Fruit fly (Drosophila melanogaster): ENCODE measurements around the gene tctn.

The tctn gene

dm6 chr2L:6081134-6081832 is 49.2 kb downstream of the tctn start (continued):
- TF ChIP-seq Kr (GFP tag; optimal IDR thresholded peaks at IDR 0.05): no peak
- peak; percentile 14 for TF ChIP-seq Deaf1 (tag; optimal IDR thresholded peaks at IDR 0.05)
- peak; percentile 50; the same call in 1 of the 2 replicates for TF ChIP-seq CG4360 (GFP tag; IDR thresholded peaks at IDR 0.05)
- TF ChIP-seq Taf1 (GFP tag; IDR thresholded peaks at IDR 0.05): no peak
- no peak for TF ChIP-seq CG3838 (GFP tag; optimal IDR thresholded peaks at IDR 0.05)
- TF ChIP-seq nerfin-1 (tag; optimal IDR thresholded peaks at IDR 0.05): peak; percentile 20
- TF ChIP-seq abd-A (tag; optimal IDR thresholded peaks at IDR 0.05): peak; percentile 28
- TF ChIP-seq sr (GFP tag; IDR thresholded peaks at IDR 0.05): no peak
- no peak for TF ChIP-seq Oaz (GFP tag; IDR thresholded peaks at IDR 0.05)
- TF ChIP-seq Adf1 (GFP tag; IDR thresholded peaks at IDR 0.05): peak; percentile 53; the same call in 1 of the 2 replicates
- peak; percentile 20; the same call in 1 of the 2 replicates for TF ChIP-seq stc (GFP tag; IDR thresholded peaks at IDR 0.05)
- TF ChIP-seq zen2 (GFP tag; IDR thresholded peaks at IDR 0.05; ENCODE audit: partially characterized antibody): no peak
- TF ChIP-seq sens-2 (GFP tag; IDR thresholded peaks at IDR 0.05): no peak
- TF ChIP-seq CG11456 (GFP tag; IDR thresholded peaks at IDR 0.05): no peak
- TF ChIP-seq CG8478 (optimal IDR thresholded peaks at IDR 0.05): peak; percentile 21
- TF ChIP-seq ab (GFP tag; optimal IDR thresholded peaks at IDR 0.05): no peak
- TF ChIP-seq crol (GFP tag; IDR thresholded peaks at IDR 0.05): peak; percentile 45; the same call in 1 of the 2 replicates
- peak; percentile 27 for TF ChIP-seq cg (GFP tag; optimal IDR thresholded peaks at IDR 0.05)
- peak; percentile 21 for TF ChIP-seq CG4707 (GFP tag; optimal IDR thresholded peaks at IDR 0.05)
- TF ChIP-seq ato (GFP tag; IDR thresholded peaks at IDR 0.05; ENCODE audit: partially characterized antibody): 0 out of 2 replicates have a peak, but pooled peaks have one; percentile 15
- no peak for TF ChIP-seq CG16863 (GFP tag; optimal IDR thresholded peaks at IDR 0.05)
- TF ChIP-seq sens (GFP tag): peak; percentile 3
- TF ChIP-seq twi (tag; optimal IDR thresholded peaks at IDR 0.05): peak; percentile 38
- TF ChIP-seq CG9932 (GFP tag; IDR thresholded peaks at IDR 0.05): no peak
- TF ChIP-seq chinmo (GFP tag; IDR thresholded peaks at IDR 0.05; ENCODE audit: partially characterized antibody): 0 out of 4 replicates have a peak, but pooled peaks have one; percentile 13
- TF ChIP-seq dysf (GFP tag; IDR thresholded peaks at IDR 0.05): no peak
- TF ChIP-seq gce (GFP tag; IDR thresholded peaks at IDR 0.05): 0 out of 3 replicates have a peak, but pooled peaks have one; percentile 7

dm6 chr2L:6080329-6080728 is 50.1 kb downstream of the tctn start:
- TF ChIP-seq usp (GFP tag; optimal IDR thresholded peaks at IDR 0.05): no peak
- no peak for TF ChIP-seq Lim3 (GFP tag; IDR thresholded peaks at IDR 0.05)
- no peak for TF ChIP-seq CG13775 (GFP tag; optimal IDR thresholded peaks at IDR 0.05)
- TF ChIP-seq CG2678 (tag; optimal IDR thresholded peaks at IDR 0.05): peak; percentile 5
- peak; percentile 28 for TF ChIP-seq HHEX (GFP tag; optimal IDR thresholded peaks at IDR 0.05)
- TF ChIP-seq crol (GFP tag; IDR thresholded peaks at IDR 0.05): 0 out of 2 replicates have a peak, but pooled peaks have one; percentile 9
- peak; percentile 61 for TF ChIP-seq sug (tag; optimal IDR thresholded peaks at IDR 0.05)
- no peak for TF ChIP-seq CG12071 (GFP tag; optimal IDR thresholded peaks at IDR 0.05)
- TF ChIP-seq CG4854 (GFP tag; optimal IDR thresholded peaks at IDR 0.05): no peak
- no peak for TF ChIP-seq kah (GFP tag; optimal IDR thresholded peaks at IDR 0.05)
- TF ChIP-seq Dll (GFP tag; IDR thresholded peaks at IDR 0.05; ENCODE audit: partially characterized antibody): no peak
- TF ChIP-seq gem (tag; optimal IDR thresholded peaks at IDR 0.05): no peak
- no peak for TF ChIP-seq row (GFP tag; IDR thresholded peaks at IDR 0.05)
- no peak for TF ChIP-seq gfzf (GFP tag; optimal IDR thresholded peaks at IDR 0.05)
- no peak for TF ChIP-seq fd64A (GFP tag; optimal IDR thresholded peaks at IDR 0.05)
- no peak for TF ChIP-seq tll (GFP tag; optimal IDR thresholded peaks at IDR 0.05)
- TF ChIP-seq sd (tag; optimal IDR thresholded peaks at IDR 0.05): peak; percentile 37
- TF ChIP-seq Usf (GFP tag; optimal IDR thresholded peaks at IDR 0.05): no peak
- TF ChIP-seq sqz (GFP tag; optimal IDR thresholded peaks at IDR 0.05): no peak
- 0 out of 3 replicates have a peak, but pooled peaks have one; percentile 14 for TF ChIP-seq CG6175 (GFP tag; IDR thresholded peaks at IDR 0.05)
- TF ChIP-seq jumu (GFP tag; optimal IDR thresholded peaks at IDR 0.05): no peak
- no peak for TF ChIP-seq tap (tag; optimal IDR thresholded peaks at IDR 0.05)
- TF ChIP-seq CG3163 (GFP tag; optimal IDR thresholded peaks at IDR 0.05): no peak
- peak; percentile 16 for TF ChIP-seq CG18599 (GFP tag; optimal IDR thresholded peaks at IDR 0.05)
- no peak for TF ChIP-seq hth (optimal IDR thresholded peaks at IDR 0.05)

Measured in whole organism, embryonic.